Fruit fly (Drosophila melanogaster) whole organism, embryonic: ENCODE measurements around the gene Max.

Source experiments
- Atf6 ChIP-seq: fragments of 200-800 bp; sonication (Bioruptor generic); IDR thresholded peaks from 2 replicates; pipeline ENCODE4 v1.3.6; 2022; ENCODE audit warnings: missing biosample characterization, missing genetic modification characterization
- Bteb2 ChIP-seq: fragments of 200-800 bp; sonication (Bioruptor generic); optimal IDR thresholded peaks from 2 replicates; lab custom pipeline; 2016; ENCODE audit warnings: missing biosample characterization, missing genetic modification characterization
- CG10147 ChIP-seq: fragments of 200-800 bp; sonication (Bioruptor generic); optimal IDR thresholded peaks from 2 replicates; lab custom pipeline; 2019; ENCODE audit warnings: missing biosample characterization, mild to moderate bottlenecking, missing genetic modification characterization, moderate library complexity
- CG10462 ChIP-seq: fragments of 200-800 bp; sonication (Bioruptor generic); optimal IDR thresholded peaks from 2 replicates; lab custom pipeline; 2016; ENCODE audit warnings: missing biosample characterization, missing genetic modification characterization
- CG11696 ChIP-seq: fragments of 200-800 bp; sonication (Bioruptor generic); IDR thresholded peaks from 2 replicates; pipeline ENCODE4 v1.3.6; 2022; ENCODE audit warnings: missing biosample characterization, missing genetic modification characterization
- CG15011 ChIP-seq: fragments of 200-800 bp; sonication (Bioruptor generic); optimal IDR thresholded peaks from 3 replicates; lab custom pipeline; 2018; ENCODE audit warnings: missing biosample characterization, mild to moderate bottlenecking, missing genetic modification characterization
- CG1529 ChIP-seq: fragments of 200-800 bp; sonication (Bioruptor generic); optimal IDR thresholded peaks from 3 replicates; lab custom pipeline; 2018; ENCODE audit warnings: missing biosample characterization, missing genetic modification characterization
- CG18476 ChIP-seq: fragments of 200-800 bp; sonication (Bioruptor generic); optimal IDR thresholded peaks from 2 replicates; lab custom pipeline; 2016; ENCODE audit warnings: missing biosample characterization, mild to moderate bottlenecking, missing genetic modification characterization
- CG2129 ChIP-seq: fragments of 200-800 bp; sonication (Bioruptor generic); IDR thresholded peaks from 2 replicates; pipeline ENCODE4 v1.3.6; 2022; ENCODE audit warnings: missing biosample characterization, missing genetic modification characterization; ENCODE audit not compliant: partially characterized antibody
- CG2199 ChIP-seq: fragments of 200-800 bp; sonication (Bioruptor generic); IDR thresholded peaks from 3 replicates; pipeline ENCODE4 v1.3.6; 2022; ENCODE audit warnings: missing biosample characterization, missing genetic modification characterization
- CG2712 ChIP-seq: fragments of 200-800 bp; optimal IDR thresholded peaks from 3 replicates; lab custom pipeline; 2019; ENCODE audit warnings: missing biosample characterization, mild to moderate bottlenecking, missing genetic modification characterization, moderate library complexity
- CG31224 ChIP-seq: fragments of 200-800 bp; sonication (Bioruptor generic); IDR thresholded peaks from 2 replicates; pipeline ENCODE4 v1.3.6; 2022; ENCODE audit warnings: missing biosample characterization, missing genetic modification characterization
- CG33557 ChIP-seq: fragments of 200-800 bp; sonication (Bioruptor generic); optimal IDR thresholded peaks from 2 replicates; lab custom pipeline; 2019; ENCODE audit warnings: missing biosample characterization, mild to moderate bottlenecking, missing genetic modification characterization, moderate library complexity
- CG5245 ChIP-seq: fragments of 200-800 bp; sonication (Bioruptor generic); optimal IDR thresholded peaks from 3 replicates; lab custom pipeline; 2016; ENCODE audit warnings: missing biosample characterization, missing genetic modification characterization
- CG8765 ChIP-seq: fragments of 200-800 bp; sonication (Bioruptor generic); IDR thresholded peaks from 2 replicates; pipeline ENCODE4 v1.3.6; 2022; ENCODE audit warnings: missing biosample characterization, missing genetic modification characterization
- CrebB ChIP-seq: fragments of 200-800 bp; sonication (Bioruptor generic); optimal IDR thresholded peaks from 3 replicates; lab custom pipeline; 2018; ENCODE audit warnings: missing biosample characterization, mild to moderate bottlenecking, missing genetic modification characterization
- Elba2 ChIP-seq: fragments of 200-800 bp; sonication (Bioruptor generic); optimal IDR thresholded peaks from 3 replicates; lab custom pipeline; 2016; ENCODE audit warnings: missing biosample characterization, missing genetic modification characterization
- Hey ChIP-seq: fragments of 200-800 bp; sonication (Bioruptor generic); optimal IDR thresholded peaks from 3 replicates; lab custom pipeline; 2018; ENCODE audit warnings: missing biosample characterization, mild to moderate bottlenecking, missing genetic modification characterization
- Hsf ChIP-seq: fragments of 200-800 bp; sonication (Bioruptor generic); optimal IDR thresholded peaks from 3 replicates; lab custom pipeline; 2016; ENCODE audit warnings: missing biosample characterization, missing genetic modification characterization
- Meics ChIP-seq: fragments of 200-800 bp; sonication (Bioruptor generic); optimal IDR thresholded peaks from 2 replicates; lab custom pipeline; 2017; ENCODE audit warnings: missing biosample characterization, mild to moderate bottlenecking, missing genetic modification characterization
- Neu2 ChIP-seq: fragments of 200-800 bp; sonication (Bioruptor generic); optimal IDR thresholded peaks from 3 replicates; lab custom pipeline; 2016; ENCODE audit warnings: missing biosample characterization, missing genetic modification characterization, borderline replicate concordance
- Oli ChIP-seq: fragments of 200-800 bp; sonication (Bioruptor generic); optimal IDR thresholded peaks from 2 replicates; lab custom pipeline; 2018; ENCODE audit warnings: missing biosample characterization, mild to moderate bottlenecking, missing genetic modification characterization, moderate library complexity
- TFAM ChIP-seq: fragments of 200-800 bp; sonication (Bioruptor generic); optimal IDR thresholded peaks from 2 replicates; lab custom pipeline; 2017; ENCODE audit warnings: missing biosample characterization, missing genetic modification characterization, inconsistent platforms
- ara ChIP-seq: fragments of 200-800 bp; sonication (Bioruptor generic); IDR thresholded peaks from 2 replicates; pipeline ENCODE4 v1.3.6; 2022; ENCODE audit warnings: missing biosample characterization, missing genetic modification characterization
- chif ChIP-seq, 2 experiments: fragments of 200-800 bp; sonication (Bioruptor generic); optimal IDR thresholded peaks; 3 replicates each; lab custom pipeline; 2016; ENCODE audit warnings: missing biosample characterization in 2 of 2, missing genetic modification characterization in 2 of 2
- crc ChIP-seq: fragments of 200-800 bp; sonication (Bioruptor generic); optimal IDR thresholded peaks from 2 replicates; lab custom pipeline; 2016; ENCODE audit warnings: missing biosample characterization, missing genetic modification characterization
- cwo ChIP-seq: fragments of 200-800 bp; sonication (Bioruptor generic); optimal IDR thresholded peaks from 3 replicates; lab custom pipeline; 2017; ENCODE audit warnings: missing biosample characterization, missing genetic modification characterization, mild to moderate bottlenecking, moderate library complexity, missing genetic modification reagents
- ewg ChIP-seq: fragments of 200-800 bp; sonication (Bioruptor generic); optimal IDR thresholded peaks from 3 replicates; lab custom pipeline; 2017; ENCODE audit warnings: mild to moderate bottlenecking, missing biosample characterization, missing genetic modification reagents, missing genetic modification characterization
- fd102C ChIP-seq: fragments of 200-800 bp; sonication (Bioruptor generic); optimal IDR thresholded peaks from 2 replicates; lab custom pipeline; 2018; ENCODE audit warnings: missing biosample characterization, mild to moderate bottlenecking, missing genetic modification characterization, moderate library complexity
- fd96Cb ChIP-seq: fragments of 200-800 bp; sonication (Bioruptor generic); optimal IDR thresholded peaks from 2 replicates; lab custom pipeline; 2018; ENCODE audit warnings: missing biosample characterization, mild to moderate bottlenecking, missing genetic modification characterization, moderate library complexity
- gcm2 ChIP-seq: fragments of 200-800 bp; sonication (Bioruptor generic); optimal IDR thresholded peaks from 2 replicates; lab custom pipeline; 2016; ENCODE audit warnings: missing biosample characterization, missing genetic modification characterization
- gfzf ChIP-seq: fragments of 200-800 bp; sonication (Bioruptor generic); optimal IDR thresholded peaks from 2 replicates; lab custom pipeline; 2016; ENCODE audit warnings: missing biosample characterization, mild to moderate bottlenecking, missing genetic modification characterization, moderate library complexity
- grn ChIP-seq: fragments of 200-800 bp; sonication (Bioruptor generic); optimal IDR thresholded peaks from 3 replicates; lab custom pipeline; 2017; ENCODE audit warnings: missing biosample characterization, missing genetic modification characterization
- gt ChIP-seq: fragments of 200-800 bp; sonication (Bioruptor generic); IDR thresholded peaks from 2 replicates; pipeline ENCODE4 v1.3.6; 2022; ENCODE audit warnings: missing biosample characterization, missing genetic modification characterization
- knrl ChIP-seq: fragments of 200-800 bp; sonication (Bioruptor generic); IDR thresholded peaks from 3 replicates; pipeline ENCODE4 v1.3.6; 2022; ENCODE audit warnings: missing biosample characterization, missing genetic modification characterization; ENCODE audit not compliant: partially characterized antibody
- mam ChIP-seq: fragments of 200-800 bp; sonication (Bioruptor generic); optimal IDR thresholded peaks from 3 replicates; lab custom pipeline; 2016; ENCODE audit warnings: missing biosample characterization, missing genetic modification characterization
- pan ChIP-seq, 4 experiments: fragments of >200 bp in 3 of 4; fragments of 200-800 bp in 1 of 4; sonication (Bioruptor generic) in 1 of 4; optimal IDR thresholded peaks in 3 of 4; IDR thresholded peaks in 1 of 4; 2 replicates each; pipeline versions ENCODE4 v1.3.6 to Lab custom; 2017 to 2022; ENCODE audit warnings: missing biosample characterization in 2 of 4, missing genetic modification characterization in 2 of 4, mixed read lengths in 1 of 4
- pb ChIP-seq: fragments of 200-800 bp; sonication (Bioruptor generic); optimal IDR thresholded peaks from 3 replicates; lab custom pipeline; 2016; ENCODE audit warnings: missing biosample characterization, missing genetic modification characterization
- peb ChIP-seq: fragments of 200-800 bp; sonication (Bioruptor generic); IDR thresholded peaks from 2 replicates; pipeline ENCODE4 v1.3.6; 2022; ENCODE audit warnings: missing biosample characterization, missing genetic modification characterization
- phol ChIP-seq: fragments of 200-800 bp; sonication (Bioruptor generic); optimal IDR thresholded peaks from 3 replicates; lab custom pipeline; 2018; ENCODE audit warnings: missing biosample characterization, mild to moderate bottlenecking, missing genetic modification characterization, moderate library complexity
- pros ChIP-seq: fragments of 200-800 bp; sonication (Bioruptor generic); optimal IDR thresholded peaks from 3 replicates; lab custom pipeline; 2019; ENCODE audit warnings: missing biosample characterization, mild to moderate bottlenecking, missing genetic modification characterization, moderate library complexity
- repo ChIP-seq: fragments of 200-800 bp; sonication (Bioruptor generic); optimal IDR thresholded peaks from 2 replicates; lab custom pipeline; 2016; ENCODE audit warnings: missing biosample characterization, missing genetic modification characterization
- slbo ChIP-seq: fragments of 200-800 bp; sonication (Bioruptor generic); IDR thresholded peaks from 2 replicates; pipeline ENCODE4 v1.3.6; 2022; ENCODE audit warnings: missing biosample characterization, missing genetic modification characterization
- so ChIP-seq: fragments of 200-800 bp; sonication (Bioruptor generic); IDR thresholded peaks from 3 replicates; pipeline ENCODE4 v1.3.6; 2022; ENCODE audit warnings: missing biosample characterization, missing genetic modification characterization
- sr ChIP-seq: fragments of 200-800 bp; sonication (Bioruptor generic); IDR thresholded peaks from 3 replicates; pipeline ENCODE4 v1.3.6; 2022; ENCODE audit warnings: missing biosample characterization, missing genetic modification characterization
- ssp ChIP-seq: fragments of 200-800 bp; sonication (Bioruptor generic); IDR thresholded peaks from 2 replicates; pipeline ENCODE4 v1.3.6; 2022; ENCODE audit warnings: missing biosample characterization, missing genetic modification characterization
- tin ChIP-seq: fragments of 200-800 bp; sonication (Bioruptor generic); optimal IDR thresholded peaks from 3 replicates; lab custom pipeline; 2016; ENCODE audit warnings: missing biosample characterization, missing genetic modification characterization
- trem ChIP-seq: fragments of 200-800 bp; optimal IDR thresholded peaks from 3 replicates; lab custom pipeline; 2019; ENCODE audit warnings: missing biosample characterization, mild to moderate bottlenecking, missing genetic modification characterization, moderate library complexity
- wdn ChIP-seq: fragments of 200-800 bp; sonication (Bioruptor generic); IDR thresholded peaks from 2 replicates; pipeline ENCODE4 v1.3.6; 2022; ENCODE audit warnings: missing biosample characterization, missing genetic modification characterization
- zf30C ChIP-seq: fragments of 200-800 bp; sonication (Bioruptor generic); optimal IDR thresholded peaks from 3 replicates; lab custom pipeline; 2018; ENCODE audit warnings: missing biosample characterization, mild to moderate bottlenecking, missing genetic modification characterization

Max gene

DNA sequence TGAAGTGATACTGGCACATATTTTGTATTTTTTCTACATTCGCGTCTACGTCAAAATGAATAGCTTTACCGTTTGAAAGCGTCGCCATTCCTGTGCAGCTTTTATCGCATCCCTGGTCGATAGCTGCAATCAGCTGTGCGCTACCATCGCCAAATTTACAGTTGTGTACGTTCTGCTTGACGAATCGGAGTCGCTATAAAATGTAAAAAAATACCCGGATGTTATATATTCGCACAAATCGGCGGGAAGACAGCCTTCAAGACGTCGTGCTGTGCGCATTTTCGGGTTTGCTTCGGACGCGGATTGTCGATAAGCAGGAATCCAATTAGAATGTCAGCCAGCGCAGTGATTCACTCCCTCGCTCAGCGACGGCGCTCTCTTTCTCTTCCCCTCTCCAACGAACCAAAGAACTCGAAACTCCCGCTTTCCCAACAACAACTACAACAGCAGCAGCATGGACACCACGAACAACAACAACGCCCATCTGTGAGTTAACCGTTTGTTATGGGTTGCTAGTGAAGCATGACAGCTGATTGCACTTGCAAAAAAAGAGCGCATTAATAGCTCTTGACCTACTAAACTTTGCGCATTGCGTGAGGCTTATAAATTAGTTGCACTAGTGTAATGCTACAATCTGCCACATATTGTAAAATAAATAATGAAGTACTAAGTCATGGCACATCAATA, 30.8 kb upstream of the Max start (continued):
- TF ChIP-seq fd102C (no peak), CG8765 (0 out of 2 replicates have a peak, but pooled peaks have one; percentile 3), trem (tag; lab: Kevin White, UChicago) (no peak), gt (GFP tag; lab: Robert Waterston, UW) (no peak), gfzf (peak; percentile 0), ewg (no peak), mam (GFP tag; lab: Kevin White, UChicago) (no peak), crc (GFP tag; lab: Kevin White, UChicago) (no peak), Hey (tag; lab: Kevin White, UChicago) (no peak), CG1529 (no peak), CG2712 (tag; lab: Kevin White, UChicago) (no peak), Neu2 (no peak), tin (no peak), phol (tag; lab: Kevin White, UChicago) (no peak), Bteb2 (GFP tag; lab: Kevin White, UChicago) (no peak), grn (GFP tag; lab: Kevin White, UChicago) (no peak), Hsf (GFP tag; lab: Kevin White, UChicago) (peak; percentile 11), pan (optimal IDR thresholded peaks at IDR 0.05; lab: Kevin White, UChicago) (no peak), pan (GFP tag; optimal IDR thresholded peaks at IDR 0.05 in 1 of 2, IDR thresholded peaks at IDR 0.05 in 1 of 2) (no peak), Meics (GFP tag; lab: Kevin White, UChicago) (no peak), CG18476 (no peak), zf30C (GFP tag; lab: Kevin White, UChicago) (peak; percentile 20), pros (GFP tag; lab: Kevin White, UChicago) (peak; percentile 55), Atf6 (no peak), fd96Cb (tag; lab: Kevin White, UChicago) (no peak), CG15011 (GFP tag; lab: Kevin White, UChicago) (no peak), gcm2 (GFP tag; lab: Kevin White, UChicago) (no peak), CG2129 (GFP tag; lab: Robert Waterston, UW) (no peak), peb (no peak), TFAM (GFP tag; lab: Kevin White, UChicago) (no peak), wdn (GFP tag; lab: Robert Waterston, UW) (no peak), pb (GFP tag; lab: Kevin White, UChicago) (no peak), repo (GFP tag; lab: Kevin White, UChicago) (no peak), cwo (GFP tag; lab: Kevin White, UChicago) (no peak), CG2199 (GFP tag; lab: Robert Waterston, UW) (peak; percentile 89), CG31224 (GFP tag; lab: Robert Waterston, UW) (no peak), CG33557 (GFP tag; lab: Kevin White, UChicago) (no peak), sr (GFP tag; lab: Robert Waterston, UW) (no peak), CG10462 (GFP tag; lab: Kevin White, UChicago) (no peak), CG11696 (GFP tag; lab: Robert Waterston, UW) (no peak), slbo (GFP tag; lab: Robert Waterston, UW) (no peak), CrebB (tag; lab: Kevin White, UChicago) (no peak), Elba2 (GFP tag; lab: Kevin White, UChicago) (no peak), knrl (no peak; the same call in 2 of the 3 replicates), so (no peak; the same call in 2 of the 3 replicates), CG5245 (GFP tag; lab: Kevin White, UChicago) (no peak), ara (GFP tag; lab: Robert Waterston, UW) (no peak), ssp (GFP tag; lab: Robert Waterston, UW) (no peak), chif (GFP tag; optimal IDR thresholded peaks at IDR 0.05; lab: Kevin White, UChicago) (no peak), Oli (tag; lab: Kevin White, UChicago) (no peak), CG10147 (GFP tag; lab: Kevin White, UChicago) (peak; percentile 19)
